Worm (Caenorhabditis elegans) whole organism, late embryonic: ENCODE data around the gene gst-33.

Experiments
- hlh-13 ChIP-seq: fragments of 200-800 bp; sonication (Bioruptor generic); optimal IDR thresholded peaks from 2 replicates; lab custom pipeline; 2018; ENCODE audit warnings: mild to moderate bottlenecking, missing genetic modification characterization, missing compliant biosample characterization
- pha-4 ChIP-seq: fragments of 150-350 bp; optimal IDR thresholded peaks from 2 replicates; lab custom pipeline; 2018; ENCODE audit warnings: missing biosample characterization, missing genetic modification reagents, missing genetic modification characterization
- tbx-2 ChIP-seq: sonication (generic microtip); optimal IDR thresholded peaks from 2 replicates; lab custom pipeline; 2016; ENCODE audit warnings: missing genetic modification characterization, missing compliant biosample characterization

DNA sequence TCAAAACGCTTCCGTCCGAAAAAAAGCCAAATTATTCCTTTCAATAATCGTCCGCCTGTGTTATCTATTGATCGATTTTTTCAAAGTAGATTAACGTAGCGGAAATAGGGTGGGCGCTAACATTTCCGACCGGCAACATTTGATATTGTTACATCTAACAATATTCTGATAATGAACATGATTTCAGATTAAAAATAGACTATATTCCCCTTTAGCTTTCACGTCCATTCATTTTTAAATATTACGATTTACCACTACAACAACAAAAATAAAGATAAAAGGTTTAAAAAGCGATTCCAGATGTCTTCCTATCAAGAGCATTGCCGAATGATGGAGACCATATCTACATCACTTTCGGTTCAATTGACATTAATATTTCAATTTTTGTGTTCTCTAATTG lies 42.3 kb downstream of the gst-33 start, which contains the start of gene srab-22:
- TF ChIP-seq tbx-2 (no peak), pha-4 (tag; lab: Kevin White, UChicago) (no peak), hlh-13 (GFP tag; lab: Kevin White, UChicago) (no peak)
